Fruit fly (Drosophila melanogaster) whole organism: ENCODE data around the gene CG42542.
A peak's percentile ranks its signal among the peaks of the same experiment; 100 is the strongest.

Source experiments
- CG8478 ChIP-seq: fragments of >200 bp; optimal IDR thresholded peaks from 2 replicates; lab custom pipeline; 2018; ENCODE audit warnings: inconsistent platforms
- Dll ChIP-seq: fragments of >200 bp; optimal IDR thresholded peaks from 2 replicates; lab custom pipeline; 2017
- EcR ChIP-seq, 2 experiments: fragments of >200 bp; optimal IDR thresholded peaks; 2 replicates each; lab custom pipeline; 2017; ENCODE audit warnings: missing biosample characterization in 2 of 2, missing genetic modification characterization in 2 of 2, missing genetic modification reagents in 2 of 2
- pan ChIP-seq: fragments of >200 bp; optimal IDR thresholded peaks from 2 replicates; lab custom pipeline; 2017
- psq ChIP-seq: fragments of >200 bp; optimal IDR thresholded peaks from 2 replicates; lab custom pipeline; 2017
- usp ChIP-seq: fragments of >200 bp; optimal IDR thresholded peaks from 2 replicates; lab custom pipeline; 2017; ENCODE audit warnings: missing biosample characterization, missing genetic modification characterization, mixed read lengths

CG42542 gene

DNA sequence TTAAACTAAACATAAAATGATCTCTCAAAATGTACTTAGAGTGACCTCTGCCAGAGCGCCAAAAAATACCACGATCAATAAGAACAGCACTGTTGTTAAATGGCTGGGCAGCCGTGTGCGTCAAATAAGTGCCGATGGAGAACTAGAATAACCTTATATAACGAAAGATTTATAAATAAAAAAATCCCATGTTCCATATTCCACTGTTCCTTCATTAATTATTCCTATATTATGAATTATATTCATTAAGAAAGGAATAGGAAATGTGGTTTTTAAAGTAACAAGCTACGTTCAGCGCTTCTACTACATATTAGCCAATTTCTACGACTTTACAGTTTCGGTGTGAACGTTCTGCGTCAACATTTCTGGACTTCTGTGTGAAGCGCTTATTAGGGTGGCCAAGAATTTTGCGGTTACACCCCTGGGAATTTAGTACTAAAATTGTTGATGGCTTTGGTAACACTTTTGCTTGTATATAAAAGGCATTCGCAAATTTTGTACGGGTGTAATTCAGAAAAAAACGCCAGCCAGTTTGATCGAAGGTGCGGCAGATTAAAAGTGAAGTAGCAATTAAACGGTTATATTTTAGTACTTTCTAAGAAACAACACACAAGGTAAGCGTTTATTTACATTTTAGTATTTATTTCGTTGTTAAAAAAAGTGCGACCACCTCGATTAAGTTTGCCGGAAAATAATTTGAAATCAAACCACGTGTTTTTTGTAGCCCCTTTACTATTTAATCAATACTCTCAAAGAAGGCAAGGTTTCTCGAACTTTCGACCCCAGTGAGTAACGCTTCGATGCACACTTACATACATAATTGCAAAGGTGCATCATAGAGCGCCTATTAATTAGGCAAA is 46.0 kb downstream of the CG42542 start, which contains the start of the genes tefu and Hsc70-4:
Gene tefu, minus strand, starts transcription at position 51 of the 860 bp plus-strand sequence.
Gene Hsc70-4, plus strand, starts transcription at position 502 of the 860 bp plus-strand sequence.
- TF ChIP-seq CG8478 (lab: Kevin White, UChicago) (no peak), EcR (GFP tag; optimal IDR thresholded peaks at IDR 0.05; lab: Kevin White, UChicago) (no peak), Dll (lab: Kevin White, UChicago) (no peak), psq (no peak), usp (GFP tag; lab: Kevin White, UChicago) (no peak), pan (no peak)

DNA sequence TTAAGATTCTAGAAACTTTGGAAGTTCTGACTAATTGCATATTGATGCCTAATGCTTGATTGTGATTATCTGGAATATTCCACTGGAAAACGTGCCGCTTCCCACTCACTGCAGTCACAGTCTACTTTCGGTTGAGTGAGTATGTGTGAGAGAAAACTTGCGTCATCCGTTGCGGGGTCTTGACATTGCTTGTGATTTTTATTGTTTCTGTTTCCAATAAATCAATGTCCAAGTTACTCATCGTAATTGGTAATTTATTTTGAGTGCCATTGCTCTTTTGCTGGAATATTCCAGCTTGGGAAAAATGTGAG is 46.6 kb downstream of the CG42542 start:
- no peak for TF ChIP-seq usp (GFP tag; lab: Kevin White, UChicago)
- TF ChIP-seq Dll (lab: Kevin White, UChicago) = no peak
- TF ChIP-seq EcR (GFP tag; optimal IDR thresholded peaks at IDR 0.05; lab: Kevin White, UChicago) = no peak

DNA sequence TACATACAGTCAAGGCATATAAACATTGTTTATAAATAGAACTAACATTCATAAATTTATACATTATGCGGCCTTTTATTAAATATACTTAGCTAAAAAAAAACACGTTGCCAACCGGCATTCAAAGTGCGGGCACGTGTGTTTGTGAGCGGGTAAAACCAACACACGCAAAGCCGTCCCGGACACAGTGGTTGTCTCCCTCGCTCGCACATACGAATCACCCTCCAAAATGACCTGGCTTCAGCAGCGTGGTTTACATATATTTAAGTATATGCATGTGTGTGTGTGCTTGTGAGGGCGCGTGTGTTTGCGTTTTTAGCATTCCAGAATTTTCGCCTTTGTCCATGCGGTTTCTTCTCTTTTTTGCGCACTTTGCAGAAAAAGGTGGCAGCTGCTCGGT is 47.1 kb downstream of the CG42542 start:
- TF ChIP-seq Dll (lab: Kevin White, UChicago) (no peak), CG8478 (lab: Kevin White, UChicago) (peak; percentile 65)

DNA sequence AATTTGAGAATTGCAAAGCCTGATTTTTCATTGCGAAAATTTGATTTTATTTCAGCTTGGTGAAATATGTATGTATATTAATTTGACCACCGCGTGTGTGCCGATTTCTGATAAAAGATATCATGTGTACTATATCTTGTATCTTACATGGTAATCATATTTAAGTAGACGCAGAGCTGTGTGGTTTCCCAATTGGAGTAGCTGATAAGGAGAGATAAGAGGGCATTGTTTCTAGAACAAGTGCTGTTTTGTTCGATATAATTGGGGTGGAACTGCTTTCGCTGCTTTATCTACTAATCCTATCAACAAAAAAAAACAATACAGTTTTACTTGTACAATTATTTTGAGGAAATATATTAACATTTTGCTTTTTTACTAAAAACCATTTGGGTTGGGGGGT is 50.2 kb downstream of the CG42542 start:
- TF ChIP-seq psq (no peak), Dll (lab: Kevin White, UChicago) (no peak), pan (no peak), usp (GFP tag; lab: Kevin White, UChicago) (no peak), EcR (GFP tag; optimal IDR thresholded peaks at IDR 0.05; lab: Kevin White, UChicago) (no peak), CG8478 (lab: Kevin White, UChicago) (no peak)

DNA sequence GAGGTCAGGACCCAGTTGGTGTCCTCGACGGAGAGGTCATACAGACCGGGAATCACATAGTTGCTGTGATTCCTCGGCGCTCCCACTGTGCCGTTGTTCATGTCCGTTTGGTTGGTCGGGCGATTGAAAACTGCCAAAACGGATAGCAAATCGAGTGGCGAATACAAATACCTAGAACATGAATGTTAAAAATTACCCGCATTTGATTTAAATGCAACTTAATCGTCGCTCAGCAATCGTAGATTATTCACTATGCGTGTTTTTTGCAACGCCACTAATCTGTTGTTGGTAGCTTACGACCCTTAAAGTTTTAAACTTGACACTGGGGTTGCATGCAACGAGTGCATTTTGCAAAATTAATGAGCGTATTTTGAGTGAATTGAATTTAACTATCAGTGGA is 52.6 kb downstream of the CG42542 start, which contains the start of gene Amt:
Gene Amt, minus strand, starts transcription at position 101 of the 400 bp plus-strand sequence.
- TF ChIP-seq pan (no peak), CG8478 (lab: Kevin White, UChicago) (no peak), psq (no peak), usp (GFP tag; lab: Kevin White, UChicago) (no peak), Dll (lab: Kevin White, UChicago) (no peak), EcR (GFP tag; optimal IDR thresholded peaks at IDR 0.05; lab: Kevin White, UChicago) (no peak)

DNA sequence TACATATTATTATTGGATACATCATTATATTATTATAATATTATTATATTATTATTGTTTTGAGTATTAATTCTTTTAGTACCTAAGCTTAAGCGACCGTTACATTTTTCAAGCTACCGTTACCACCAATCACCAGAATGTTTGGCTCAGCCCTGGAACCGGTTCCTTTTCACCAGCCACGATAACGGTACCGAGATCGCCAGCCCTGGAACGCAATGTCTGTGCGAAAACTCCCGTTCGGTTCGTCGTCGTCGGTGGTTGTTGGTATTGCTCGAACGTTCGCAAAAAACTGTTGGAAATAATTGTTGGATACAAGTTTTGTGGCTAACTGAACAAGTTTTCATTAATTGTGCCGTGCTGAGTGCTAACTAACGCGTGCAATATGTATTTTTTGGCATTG is 53.3 kb downstream of the CG42542 start, which contains the start of gene CG42404:
Gene CG42404, plus strand, starts transcription at position 360 of the 400 bp plus-strand sequence.
- no peak for TF ChIP-seq psq
- TF ChIP-seq EcR (GFP tag; optimal IDR thresholded peaks at IDR 0.05; lab: Kevin White, UChicago) = no peak
- no peak for TF ChIP-seq Dll (lab: Kevin White, UChicago)
- TF ChIP-seq usp (GFP tag; lab: Kevin White, UChicago) = no peak
- TF ChIP-seq pan = no peak
- TF ChIP-seq CG8478 (lab: Kevin White, UChicago) = no peak

DNA sequence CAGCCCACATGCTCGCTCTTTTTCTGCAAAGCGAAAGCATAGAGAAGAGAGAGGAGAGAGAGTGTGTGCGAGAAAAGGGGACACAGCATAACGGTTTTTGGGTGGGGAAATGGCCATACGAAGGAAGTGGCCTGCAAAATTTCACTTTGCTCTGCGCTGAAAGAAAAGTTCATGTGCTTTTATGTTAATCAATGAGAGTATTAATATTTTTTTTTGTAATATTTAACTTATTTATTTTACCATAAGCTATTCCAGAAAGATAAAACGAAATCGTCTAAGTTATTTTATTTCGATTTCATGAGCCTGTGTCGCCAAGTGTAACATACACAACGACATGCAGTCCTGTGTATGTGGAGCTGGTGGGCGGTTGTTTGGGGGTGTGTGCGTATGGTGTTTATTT is 54.1 kb downstream of the CG42542 start:
- no peak for TF ChIP-seq EcR (GFP tag; optimal IDR thresholded peaks at IDR 0.05; lab: Kevin White, UChicago)
- TF ChIP-seq usp (GFP tag; lab: Kevin White, UChicago) = no peak
- TF ChIP-seq pan = no peak
- TF ChIP-seq Dll (lab: Kevin White, UChicago) = no peak
